Fruit fly (Drosophila melanogaster): ENCODE data around the gene mip130.

Gene mip130

dm6 chrX:1880139-1880556, 27.9 kb upstream of the mip130 start, which contains the start of gene Coa8 (continued):
- no peak; the same call in 1 of the 2 replicates for TF ChIP-seq Nf-YA (GFP tag; IDR thresholded peaks at IDR 0.05)
- TF ChIP-seq CG18262 (tag; optimal IDR thresholded peaks at IDR 0.05): no peak
- no peak for TF ChIP-seq CG10654 (GFP tag; optimal IDR thresholded peaks at IDR 0.05)
- no peak for TF ChIP-seq ftz-f1 (GFP tag; optimal IDR thresholded peaks at IDR 0.05)
- no peak for TF ChIP-seq emc (GFP tag; optimal IDR thresholded peaks at IDR 0.05)
- TF ChIP-seq grn (GFP tag; optimal IDR thresholded peaks at IDR 0.05): no peak
- no peak for TF ChIP-seq CG16779 (GFP tag; IDR thresholded peaks at IDR 0.05)
- no peak; the same call in 2 of the 3 replicates for TF ChIP-seq H15 (GFP tag; IDR thresholded peaks at IDR 0.05)
- no peak; the same call in 1 of the 2 replicates for TF ChIP-seq esg (GFP tag; conservative IDR thresholded peaks at IDR 0.05)
- peak; percentile 17 for TF ChIP-seq Abd-B (GFP tag; optimal IDR thresholded peaks at IDR 0.05)
- TF ChIP-seq Rx (GFP tag; IDR thresholded peaks at IDR 0.05): peak; percentile 14; the same call in 1 of the 2 replicates
- no peak for TF ChIP-seq eve (GFP tag; optimal IDR thresholded peaks at IDR 0.05)
- no peak for TF ChIP-seq corto (GFP tag; optimal IDR thresholded peaks at IDR 0.05)
- peak; percentile 45 for TF ChIP-seq phol (tag; optimal IDR thresholded peaks at IDR 0.05)
- no peak for TF ChIP-seq CG18011 (GFP tag; optimal IDR thresholded peaks at IDR 0.05)
- peak; percentile 47 for TF ChIP-seq caup (GFP tag; optimal IDR thresholded peaks at IDR 0.05; ENCODE audit: severe bottlenecking)
- no peak for TF ChIP-seq CG43689 (GFP tag; IDR thresholded peaks at IDR 0.05)
- TF ChIP-seq CG6791 (GFP tag; IDR thresholded peaks at IDR 0.05; ENCODE audit: partially characterized antibody): peak; percentile 30; the same call in 1 of the 3 replicates
- peak; percentile 69 for TF ChIP-seq gfzf (GFP tag; optimal IDR thresholded peaks at IDR 0.05)
- no peak for TF ChIP-seq hb (GFP tag; IDR thresholded peaks at IDR 0.05; ENCODE audit: partially characterized antibody)
- no peak for TF ChIP-seq Fer2 (tag; optimal IDR thresholded peaks at IDR 0.05)
- TF ChIP-seq so (GFP tag; IDR thresholded peaks at IDR 0.05): 0 out of 3 replicates have a peak, but pooled peaks have one; percentile 44
- TF ChIP-seq CG31388 (GFP tag; optimal IDR thresholded peaks at IDR 0.05): no peak
- peak; percentile 51 for TF ChIP-seq NfI (GFP tag; optimal IDR thresholded peaks at IDR 0.05)
- no peak for TF ChIP-seq CG15601 (tag; optimal IDR thresholded peaks at IDR 0.05)
- no peak; the same call in 2 of the 3 replicates for TF ChIP-seq zen2 (GFP tag; IDR thresholded peaks at IDR 0.05; ENCODE audit: partially characterized antibody)
- TF ChIP-seq sens (GFP tag): peak; percentile 81
- TF ChIP-seq Drgx (GFP tag; IDR thresholded peaks at IDR 0.05): peak; percentile 46; the same call in 1 of the 2 replicates
- no peak for TF ChIP-seq slp2 (GFP tag; optimal IDR thresholded peaks at IDR 0.05)
- no peak for TF ChIP-seq CG17912 (GFP tag; optimal IDR thresholded peaks at IDR 0.05)
- TF ChIP-seq GATAe (GFP tag; conservative IDR thresholded peaks at IDR 0.05): no peak
- TF ChIP-seq CG4707 (GFP tag; optimal IDR thresholded peaks at IDR 0.05): no peak
- TF ChIP-seq Neu2 (GFP tag; optimal IDR thresholded peaks at IDR 0.05; ENCODE audit: borderline replicate concordance): no peak
- TF ChIP-seq CG2202 (tag; optimal IDR thresholded peaks at IDR 0.05): no peak
- peak; percentile 71; the same call in 1 of the 2 replicates for TF ChIP-seq CG32532 (GFP tag; IDR thresholded peaks at IDR 0.05)
- no peak for TF ChIP-seq CG6683 (GFP tag; optimal IDR thresholded peaks at IDR 0.05)
- peak; percentile 57; the same call in 1 of the 3 replicates for TF ChIP-seq Opbp (GFP tag; IDR thresholded peaks at IDR 0.05; ENCODE audit: partially characterized antibody)
- TF ChIP-seq CG31224 (GFP tag; IDR thresholded peaks at IDR 0.05): peak; percentile 87
- no peak for TF ChIP-seq Sox102F (GFP tag; optimal IDR thresholded peaks at IDR 0.05)
- TF ChIP-seq Nf-YB (GFP tag; optimal IDR thresholded peaks at IDR 0.05): peak; percentile 4
- TF ChIP-seq Hr78 (GFP tag; optimal IDR thresholded peaks at IDR 0.05): no peak
- peak; percentile 12 for TF ChIP-seq pnt (GFP tag; optimal IDR thresholded peaks at IDR 0.05)
- TF ChIP-seq pum (GFP tag; optimal IDR thresholded peaks at IDR 0.05): peak; percentile 46
- TF ChIP-seq HmgZ (tag; optimal IDR thresholded peaks at IDR 0.05): peak; percentile 53
- peak; percentile 83 for TF ChIP-seq row (GFP tag; IDR thresholded peaks at IDR 0.05)
- no peak for TF ChIP-seq Tbp (GFP tag; optimal IDR thresholded peaks at IDR 0.05)
- TF ChIP-seq Antp (GFP tag; optimal IDR thresholded peaks at IDR 0.05): peak; percentile 47
- TF ChIP-seq luna (GFP tag; optimal IDR thresholded peaks at IDR 0.05): no peak
- TF ChIP-seq Poxn (GFP tag; IDR thresholded peaks at IDR 0.05): 0 out of 2 replicates have a peak, but pooled peaks have one; percentile 25
- no peak for TF ChIP-seq ATbp (GFP tag; optimal IDR thresholded peaks at IDR 0.05)
